Fruit fly (Drosophila melanogaster) whole organism, larva: ENCODE measurements around the gene CG7296.

Source experiments
- noc ChIP-seq: fragments of 200-800 bp; sonication (Bioruptor generic); optimal IDR thresholded peaks from 3 replicates; lab custom pipeline; 2019; ENCODE audit warnings: missing biosample characterization, mild to moderate bottlenecking, missing genetic modification characterization, moderate library complexity

Gene CG7296

dm6 chr2L:10687009-10687793 lies at the start of gene CG7296:
TSS of gene CG7296 (minus strand) at chr2L:10687066.
- TF ChIP-seq noc: no peak

dm6 chr2L:10735923-10736322 lies 49.1 kb upstream of the CG7296 start, which contains the start of gene Nup107:
TSS of gene Nup107 (minus strand) at chr2L:10736071.
- TF ChIP-seq noc: no peak

dm6 chr2L:10732343-10732808 lies 45.5 kb upstream of the CG7296 start, which contains the start of the genes EMC3 and Dpy-30L1:
TSS of gene EMC3 (minus strand) at chr2L:10732423.
TSS of gene Dpy-30L1 (plus strand) at chr2L:10732653.
- no peak for TF ChIP-seq noc

- TF ChIP-seq noc: no peak
Observed at dm6 chr2L:10729955-10730354, 43.1 kb upstream of the CG7296 start, which contains the start of gene CG17118. TSS of gene CG17118 (plus strand) at chr2L:10730255.

dm6 chr2L:10728751-10729150 lies 41.9 kb upstream of the CG7296 start, which contains the start of gene CG6443:
TSS of gene CG6443 (plus strand) at chr2L:10728978.
- no peak for TF ChIP-seq noc

- TF ChIP-seq noc: no peak
Observed at dm6 chr2L:10723903-10724302, 37.0 kb upstream of the CG7296 start, which contains the start of gene CG6431. TSS of gene CG6431 (plus strand) at chr2L:10724203.

dm6 chr2L:10721535-10721934 lies 34.7 kb upstream of the CG7296 start:
- no peak for TF ChIP-seq noc

- TF ChIP-seq noc: no peak
Observed at dm6 chr2L:10711221-10711620, 24.4 kb upstream of the CG7296 start.

dm6 chr2L:10709353-10709752 lies 22.5 kb upstream of the CG7296 start, which contains the start of gene Lip2:
TSS of gene Lip2 (minus strand) at chr2L:10709453.
- TF ChIP-seq noc: no peak

- TF ChIP-seq noc: no peak
Observed at dm6 chr2L:10708089-10708488, 21.2 kb upstream of the CG7296 start.

- TF ChIP-seq noc: no peak
Observed at dm6 chr2L:10706267-10706666, 19.4 kb upstream of the CG7296 start.

- no peak for TF ChIP-seq noc
Observed at dm6 chr2L:10704425-10704824, 17.6 kb upstream of the CG7296 start.

dm6 chr2L:10703281-10703680 lies 16.4 kb upstream of the CG7296 start, which contains the start of gene CG6415:
TSS of gene CG6415 (plus strand) at chr2L:10703621.
- peak; percentile 92 for TF ChIP-seq noc

dm6 chr2L:10701499-10702062 lies 14.7 kb upstream of the CG7296 start, which contains the start of gene Lip1:
TSS of gene Lip1 (minus strand) at chr2L:10701544.
- no peak for TF ChIP-seq noc

- TF ChIP-seq noc: peak; percentile 80
Observed at dm6 chr2L:10697992-10698391, 11.1 kb upstream of the CG7296 start, which contains the start of gene CG7300. TSS of gene CG7300 (minus strand) at chr2L:10698043.

- no peak for TF ChIP-seq noc
Observed at dm6 chr2L:10694053-10694618, 7.3 kb upstream of the CG7296 start, which contains the start of gene CG17108. TSS of gene CG17108 (minus strand) at chr2L:10694103.

- no peak for TF ChIP-seq noc
Observed at dm6 chr2L:10693018-10693417, 6.2 kb upstream of the CG7296 start.
